Worm (Caenorhabditis elegans) whole organism, L1 larva: ENCODE results near the gene ruvb-1.
A peak's percentile ranks its signal among the peaks of the same experiment; 100 is the strongest.

Experiments used
- C34B4.2 ChIP-seq: sonication (generic microtip); optimal IDR thresholded peaks from 2 replicates; lab custom pipeline; 2017; ENCODE audit warnings: mild to moderate bottlenecking, missing genetic modification characterization, missing compliant biosample characterization
- F16B12.6 ChIP-seq: fragments of 150-350 bp; optimal IDR thresholded peaks from 2 replicates; lab custom pipeline; 2014; ENCODE audit warnings: missing biosample characterization, missing genetic modification characterization
- aha-1 ChIP-seq: fragments of 150-350 bp; optimal IDR thresholded peaks from 2 replicates; lab custom pipeline; 2014; ENCODE audit warnings: missing biosample characterization, missing genetic modification characterization
- alr-1 ChIP-seq: fragments of 200-800 bp; sonication (Bioruptor generic); optimal IDR thresholded peaks from 2 replicates; lab custom pipeline; 2018; ENCODE audit warnings: borderline replicate concordance, mild to moderate bottlenecking, missing genetic modification characterization, missing compliant biosample characterization
- aly-2 ChIP-seq: fragments of 150-350 bp; optimal IDR thresholded peaks from 2 replicates; lab custom pipeline; 2014; ENCODE audit warnings: missing biosample characterization, missing genetic modification characterization
- ama-1 ChIP-seq: fragments of 150-350 bp; optimal IDR thresholded peaks from 2 replicates; lab custom pipeline; 2014
- blmp-1 ChIP-seq: fragments of 150-350 bp; optimal IDR thresholded peaks from 2 replicates; lab custom pipeline; 2014; ENCODE audit warnings: missing biosample characterization, missing genetic modification characterization
- ceh-63 ChIP-seq: fragments of 200-800 bp; sonication (Bioruptor generic); optimal IDR thresholded peaks from 2 replicates; lab custom pipeline; 2018; ENCODE audit warnings: mild to moderate bottlenecking, missing genetic modification characterization, missing compliant biosample characterization
- ceh-8 ChIP-seq: fragments of 200-800 bp; sonication (Bioruptor generic); optimal IDR thresholded peaks from 2 replicates; lab custom pipeline; 2018; ENCODE audit warnings: mild to moderate bottlenecking, missing genetic modification characterization, moderate library complexity, missing compliant biosample characterization
- ceh-90 ChIP-seq: sonication (generic microtip); optimal IDR thresholded peaks from 2 replicates; lab custom pipeline; 2016; ENCODE audit warnings: missing genetic modification characterization, missing compliant biosample characterization
- efl-1 ChIP-seq, 4 experiments: fragments of 150-350 bp; optimal IDR thresholded peaks in 3 of 4; peaks in 1 of 4; 1 replicate in 1 of 4; 2 replicates in 3 of 4; lab custom pipeline; 2014; ENCODE audit warnings: missing biosample characterization in 2 of 4, missing genetic modification characterization in 2 of 4, missing genetic modification reagents in 2 of 4
- egl-13 ChIP-seq: sonication (generic microtip); optimal IDR thresholded peaks from 2 replicates; lab custom pipeline; 2016; ENCODE audit warnings: missing genotype, missing genetic modification reagents, missing genetic modification characterization, missing compliant biosample characterization
- egl-27 ChIP-seq, 2 experiments: fragments of 150-350 bp in 1 of 2; sonication (generic microtip); optimal IDR thresholded peaks; 3 replicates each; lab custom pipeline; 2017 to 2018; ENCODE audit warnings: missing biosample characterization in 2 of 2, missing genetic modification characterization in 2 of 2, missing genetic modification reagents in 2 of 2
- elt-2 ChIP-seq: sonication (generic microtip); optimal IDR thresholded peaks from 2 replicates; lab custom pipeline; 2016; ENCODE audit warnings: missing genetic modification characterization, mild to moderate bottlenecking, inconsistent platforms, missing compliant biosample characterization, missing genetic modification reagents
- elt-3 ChIP-seq, 6 experiments: fragments of 150-350 bp in 1 of 6; sonication (generic microtip); optimal IDR thresholded peaks; 2 replicates each; lab custom pipeline; 2017 to 2018; ENCODE audit warnings: missing biosample characterization in 6 of 6, missing genetic modification characterization in 6 of 6, inconsistent platforms in 1 of 6
- ets-5 ChIP-seq: fragments of 200-800 bp; sonication (Bioruptor generic); IDR thresholded peaks from 2 replicates; pipeline ENCODE4 v1.3.6; 2022; ENCODE audit warnings: missing genetic modification characterization, missing compliant biosample characterization
- fkh-10 ChIP-seq: sonication (generic microtip); optimal IDR thresholded peaks from 2 replicates; lab custom pipeline; 2017; ENCODE audit warnings: missing biosample characterization, missing genetic modification reagents, missing genetic modification characterization
- fkh-8 ChIP-seq: sonication (generic microtip); optimal IDR thresholded peaks from 2 replicates; lab custom pipeline; 2016; ENCODE audit warnings: mild to moderate bottlenecking, missing genetic modification characterization, missing compliant biosample characterization
- fos-1 ChIP-seq: fragments of 150-350 bp; optimal IDR thresholded peaks from 2 replicates; lab custom pipeline; 2014; ENCODE audit warnings: missing biosample characterization, missing genetic modification characterization
- grh-1 ChIP-seq: fragments of 200-800 bp; sonication (Bioruptor generic); IDR thresholded peaks from 2 replicates; pipeline ENCODE4 v1.3.6; 2022; ENCODE audit warnings: missing genetic modification reagents, missing genetic modification characterization, missing compliant biosample characterization
- hpl-2 ChIP-seq: fragments of 150-350 bp; optimal IDR thresholded peaks from 2 replicates; lab custom pipeline; 2014; ENCODE audit warnings: missing biosample characterization, missing genetic modification reagents, missing genetic modification characterization
- isw-1 ChIP-seq: fragments of 200-800 bp; sonication (Bioruptor generic); IDR thresholded peaks from 2 replicates; pipeline ENCODE4 v1.3.6; 2022; ENCODE audit warnings: missing genetic modification characterization, missing compliant biosample characterization
- jun-1 ChIP-seq: fragments of 150-350 bp; optimal IDR thresholded peaks from 2 replicates; lab custom pipeline; 2014; ENCODE audit warnings: missing biosample characterization, missing genetic modification reagents, missing genetic modification characterization
- lin-15B ChIP-seq: fragments of 150-350 bp; sonication (generic microtip); optimal IDR thresholded peaks from 3 replicates; lab custom pipeline; 2014; ENCODE audit warnings: missing biosample characterization, missing genetic modification characterization
- lir-3 ChIP-seq: sonication (generic microtip); optimal IDR thresholded peaks from 2 replicates; lab custom pipeline; 2016; ENCODE audit warnings: mild to moderate bottlenecking, missing genetic modification characterization, moderate library complexity, missing compliant biosample characterization; ENCODE audit not compliant: poor library complexity
- mef-2 ChIP-seq: fragments of 150-350 bp; optimal IDR thresholded peaks from 2 replicates; lab custom pipeline; 2014; ENCODE audit warnings: missing biosample characterization, missing genetic modification characterization
- mep-1 ChIP-seq: fragments of 150-350 bp; optimal IDR thresholded peaks from 2 replicates; lab custom pipeline; 2014; ENCODE audit warnings: missing biosample characterization, missing genetic modification characterization
- nhr-11 ChIP-seq: fragments of 150-350 bp; optimal IDR thresholded peaks from 2 replicates; lab custom pipeline; 2014; ENCODE audit warnings: missing biosample characterization, missing genetic modification characterization
- nhr-12 ChIP-seq: sonication (generic microtip); optimal IDR thresholded peaks from 2 replicates; lab custom pipeline; 2017; ENCODE audit warnings: missing biosample characterization, missing genetic modification characterization
- nhr-20 ChIP-seq: sonication (generic microtip); optimal IDR thresholded peaks from 2 replicates; lab custom pipeline; 2016; ENCODE audit warnings: mild to moderate bottlenecking, missing genetic modification characterization, missing compliant biosample characterization
- nhr-71 ChIP-seq: sonication (generic microtip); optimal IDR thresholded peaks from 2 replicates; lab custom pipeline; 2016; ENCODE audit warnings: mild to moderate bottlenecking, missing genetic modification characterization, moderate library complexity, missing compliant biosample characterization
- nhr-77 ChIP-seq: fragments of 150-350 bp; optimal IDR thresholded peaks from 2 replicates; lab custom pipeline; 2014; ENCODE audit warnings: missing biosample characterization, missing genetic modification characterization
- nhr-84 ChIP-seq: sonication (generic microtip); optimal IDR thresholded peaks from 2 replicates; lab custom pipeline; 2017; ENCODE audit warnings: missing biosample characterization, missing genetic modification characterization
- nhr-85 ChIP-seq: sonication (generic microtip); peaks from one replicate; lab custom pipeline; 2016; ENCODE audit warnings: missing genetic modification characterization, inconsistent platforms, missing compliant biosample characterization
- pag-3 ChIP-seq: sonication (generic microtip); optimal IDR thresholded peaks from 2 replicates; lab custom pipeline; 2017; ENCODE audit warnings: missing genetic modification characterization, mild to moderate bottlenecking, missing compliant biosample characterization, antibody characterized with exemption, borderline replicate concordance; ENCODE audit not compliant: insufficient read depth
- rnt-1 ChIP-seq: sonication (generic microtip); optimal IDR thresholded peaks from 2 replicates; lab custom pipeline; 2016; ENCODE audit warnings: mild to moderate bottlenecking, missing genetic modification characterization, moderate library complexity, missing compliant biosample characterization
- skn-1 ChIP-seq: fragments of 150-350 bp; optimal IDR thresholded peaks from 2 replicates; lab custom pipeline; 2014; ENCODE audit warnings: missing biosample characterization, missing genetic modification characterization
- snpc-4 ChIP-seq: fragments of 150-350 bp; optimal IDR thresholded peaks from 2 replicates; lab custom pipeline; 2014; ENCODE audit warnings: missing biosample characterization, missing genetic modification characterization
- snu-23 ChIP-seq: sonication (generic microtip); optimal IDR thresholded peaks from 2 replicates; lab custom pipeline; 2016; ENCODE audit warnings: missing genetic modification characterization, missing compliant biosample characterization
- sup-37 ChIP-seq: fragments of 200-800 bp; sonication (Bioruptor generic); optimal IDR thresholded peaks from 2 replicates; lab custom pipeline; 2018; ENCODE audit warnings: mild to moderate bottlenecking, missing genetic modification characterization, missing compliant biosample characterization
- swsn-7 ChIP-seq: sonication (generic microtip); optimal IDR thresholded peaks from 2 replicates; lab custom pipeline; 2016; ENCODE audit warnings: missing genetic modification characterization, missing compliant biosample characterization
- tlp-1 ChIP-seq: fragments of 150-350 bp; optimal IDR thresholded peaks from 2 replicates; lab custom pipeline; 2014; ENCODE audit warnings: missing biosample characterization, missing genetic modification characterization
- unc-30 ChIP-seq: sonication (generic microtip); optimal IDR thresholded peaks from 2 replicates; lab custom pipeline; 2017; ENCODE audit warnings: missing biosample characterization, missing genetic modification characterization
- unc-86 ChIP-seq: sonication (generic microtip); optimal IDR thresholded peaks from 2 replicates; lab custom pipeline; 2016; ENCODE audit warnings: missing genetic modification characterization, missing compliant biosample characterization
- vab-15 ChIP-seq: sonication (generic microtip); optimal IDR thresholded peaks from 2 replicates; lab custom pipeline; 2017; ENCODE audit warnings: missing genotype, mild to moderate bottlenecking, missing genetic modification characterization, missing compliant biosample characterization
- xbp-1 ChIP-seq: sonication (generic microtip); optimal IDR thresholded peaks from 2 replicates; lab custom pipeline; 2016; ENCODE audit warnings: missing genetic modification characterization, missing compliant biosample characterization
- ztf-11 ChIP-seq, 2 experiments: sonication (generic microtip); optimal IDR thresholded peaks; 2 replicates each; lab custom pipeline; 2016 to 2017; ENCODE audit warnings: missing genetic modification characterization in 2 of 2, missing biosample characterization in 1 of 2, missing compliant biosample characterization in 1 of 2

The ruvb-1 gene

DNA sequence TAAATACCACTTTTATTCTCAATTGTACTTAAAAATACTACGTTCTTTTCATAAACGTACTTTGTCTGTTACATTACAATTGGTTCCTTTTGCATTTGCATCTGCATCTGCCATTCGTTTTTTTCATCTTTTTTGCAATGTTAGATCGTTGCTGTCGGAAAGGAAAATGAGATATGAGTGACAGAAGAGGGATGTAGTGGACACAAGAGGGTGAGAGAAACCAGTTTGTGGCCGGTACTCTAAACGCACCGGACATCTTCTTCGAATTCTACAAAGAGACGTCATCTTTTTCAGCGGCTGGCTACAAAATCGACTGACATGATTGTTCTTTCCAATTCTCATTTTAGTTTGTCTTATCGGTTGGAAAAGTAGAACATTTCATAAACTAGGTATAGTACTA, 22.1 kb upstream of the ruvb-1 start (continued):
- no peak for TF ChIP-seq fos-1 (tag; lab: Kevin White, UChicago)
- TF ChIP-seq mep-1 = peak; percentile 31
- TF ChIP-seq fkh-10 = no peak
- TF ChIP-seq ceh-90 (tag; lab: Kevin White, UChicago) = no peak
- TF ChIP-seq mef-2 (tag; lab: Kevin White, UChicago) = no peak
- TF ChIP-seq nhr-11 = no peak
- no peak for TF ChIP-seq ets-5 (GFP tag; lab: Robert Waterston, UW)
- no peak for TF ChIP-seq egl-27 (tag; optimal IDR thresholded peaks at IDR 0.05; lab: Kevin White, UChicago)
- no peak for TF ChIP-seq alr-1 (tag; lab: Kevin White, UChicago)

DNA sequence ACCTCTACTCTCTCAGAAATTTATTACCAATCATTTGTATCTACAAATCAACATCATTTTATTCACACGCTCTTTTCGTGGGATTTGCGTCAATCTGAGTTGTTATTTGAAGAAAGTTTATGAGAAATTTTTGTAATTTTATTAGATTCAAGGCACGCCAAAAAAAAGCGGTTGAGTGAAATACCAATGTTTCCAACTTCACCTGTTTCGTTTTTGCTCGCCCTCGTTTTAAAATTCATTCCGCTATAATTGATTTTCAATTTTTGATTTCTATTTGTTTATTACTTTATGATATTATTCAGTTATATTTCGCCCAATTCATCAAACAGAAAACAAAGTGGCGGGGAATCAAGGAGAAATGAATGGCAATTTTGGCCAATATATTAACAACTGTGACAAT, 20.2 kb upstream of the ruvb-1 start, which contains the start of gene K08H10.10:
K08H10.10 (plus strand) TSS at position 301 of the 400 bp plus-strand sequence.
- TF ChIP-seq pag-3 (tag; lab: Kevin White, UChicago) = no peak
- TF ChIP-seq grh-1 (GFP tag; lab: Robert Waterston, UW) = no peak
- no peak for TF ChIP-seq sup-37 (GFP tag; lab: Kevin White, UChicago)
- TF ChIP-seq nhr-77 = no peak
- TF ChIP-seq ztf-11 (tag; optimal IDR thresholded peaks at IDR 0.05; lab: Kevin White, UChicago) = no peak
- no peak for TF ChIP-seq nhr-12 (tag; lab: Kevin White, UChicago)
- TF ChIP-seq, all 84 proteins: peak for 0

DNA sequence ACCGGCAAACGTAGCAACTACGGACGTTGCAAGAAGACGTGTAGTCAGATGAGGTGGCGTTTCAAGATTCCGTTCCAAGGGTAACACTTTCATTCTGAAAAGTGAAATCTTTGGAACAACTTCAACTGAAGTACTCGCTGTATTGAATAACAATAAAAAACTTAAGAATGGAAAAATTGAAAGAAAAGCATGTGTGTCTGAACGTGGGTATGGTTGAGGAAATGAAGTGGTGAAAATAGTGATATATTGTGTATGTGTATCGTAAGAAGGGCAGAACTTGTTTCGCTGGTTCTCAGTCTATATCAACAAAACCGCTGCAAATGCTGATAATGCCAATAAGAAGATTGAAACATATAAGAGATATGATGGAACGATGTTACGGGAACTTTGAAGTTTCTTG, 15.2 kb upstream of the ruvb-1 start, which contains the start of gene K08H10.6:
K08H10.6 (minus strand) TSS at position 101 of the 400 bp plus-strand sequence.
- TF ChIP-seq ceh-8 (GFP tag; lab: Kevin White, UChicago) = no peak
- TF ChIP-seq nhr-20 (tag; lab: Kevin White, UChicago) = no peak
- no peak for TF ChIP-seq ama-1 (lab: Kevin White, UChicago)
- TF ChIP-seq mep-1 = no peak
- no peak for TF ChIP-seq unc-86 (tag; lab: Kevin White, UChicago)
- TF ChIP-seq aha-1 (tag; lab: Kevin White, UChicago) = no peak
- no peak for TF ChIP-seq alr-1 (tag; lab: Kevin White, UChicago)
- TF ChIP-seq jun-1 = no peak
- TF ChIP-seq fkh-10 = no peak

DNA sequence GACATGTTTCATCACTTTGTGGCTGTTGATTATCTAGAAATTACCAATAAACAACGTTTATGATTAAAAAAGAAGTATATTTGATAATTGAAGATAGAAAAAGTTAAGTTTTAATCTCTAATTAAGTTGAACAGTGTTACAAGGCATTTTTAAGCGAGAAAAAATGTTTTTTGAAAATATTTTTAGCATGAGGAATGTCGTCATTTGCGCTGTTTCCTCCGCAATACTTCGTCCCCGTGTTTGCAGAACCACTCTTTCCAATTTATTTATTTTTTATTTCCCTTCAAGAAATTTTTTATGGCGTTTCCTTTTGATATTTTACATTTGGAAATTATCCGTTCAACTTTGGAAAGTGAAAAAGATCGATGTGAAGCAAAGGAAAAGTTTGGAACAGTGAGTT, 11.0 kb upstream of the ruvb-1 start, which contains the start of the genes rde-1 and trpp-6:
rde-1 (minus strand) TSS at position 33 of the 400 bp plus-strand sequence.
trpp-6 (plus strand) TSS at position 286 of the 400 bp plus-strand sequence.
- no peak for TF ChIP-seq ztf-11 (tag; optimal IDR thresholded peaks at IDR 0.05; lab: Kevin White, UChicago)
- peak; percentile 35 for TF ChIP-seq mep-1
- TF ChIP-seq F16B12.6 (tag; lab: Kevin White, UChicago) = peak; percentile 82
- TF ChIP-seq ceh-63 (GFP tag; lab: Kevin White, UChicago) = no peak
- TF ChIP-seq efl-1 (optimal IDR thresholded peaks at IDR 0.05; lab: Kevin White, UChicago) = peak in 1 of 2 experiments; percentile 45
- TF ChIP-seq efl-1 (GFP tag; optimal IDR thresholded peaks at IDR 0.05 in 1 of 2; lab: Kevin White, UChicago) = peak in 1 of 2 experiments; percentile 21
- TF ChIP-seq lin-15B (tag; lab: Kevin White, UChicago) = no peak
- no peak for TF ChIP-seq C34B4.2
- no peak for TF ChIP-seq egl-27 (tag; optimal IDR thresholded peaks at IDR 0.05; lab: Kevin White, UChicago)
- no peak for TF ChIP-seq snpc-4
- TF ChIP-seq nhr-71 (tag; lab: Kevin White, UChicago) = peak; percentile 7
- TF ChIP-seq lir-3 = no peak
- no peak for TF ChIP-seq aly-2 (tag; lab: Kevin White, UChicago)
- no peak for TF ChIP-seq tlp-1
- TF ChIP-seq snu-23 (GFP tag; lab: Kevin White, UChicago) = no peak
- TF ChIP-seq fkh-8 = no peak
- no peak for TF ChIP-seq unc-30 (tag; lab: Kevin White, UChicago)
- no peak for TF ChIP-seq skn-1 (tag; lab: Kevin White, UChicago)
- TF ChIP-seq vab-15 = no peak
- TF ChIP-seq nhr-11 = no peak
- TF ChIP-seq egl-13 (tag; lab: Kevin White, UChicago) = no peak
- no peak for TF ChIP-seq elt-3 (tag; optimal IDR thresholded peaks at IDR 0.05; lab: Kevin White, UChicago)
- TF ChIP-seq nhr-12 (tag; lab: Kevin White, UChicago) = no peak
- TF ChIP-seq nhr-84 (tag; lab: Kevin White, UChicago) = no peak
- no peak for TF ChIP-seq blmp-1 (tag; lab: Kevin White, UChicago)
- TF ChIP-seq nhr-85 = no peak
- TF ChIP-seq isw-1 (GFP tag; lab: Robert Waterston, UW) = no peak
- TF ChIP-seq elt-2 = no peak
- peak; percentile 4 for TF ChIP-seq swsn-7 (tag; lab: Kevin White, UChicago)
- TF ChIP-seq rnt-1 (tag; lab: Kevin White, UChicago) = peak; percentile 20
- no peak for TF ChIP-seq hpl-2 (GFP tag; lab: Kevin White, UChicago)
- no peak for TF ChIP-seq xbp-1
